Worm (Caenorhabditis elegans) whole organism, mixed stage, embryonic: Measurements from ENCODE around the gene cyp-23A1.

Experiments
- M03D4.4 ChIP-seq: sonication (generic microtip); optimal IDR thresholded peaks from 2 replicates; lab custom pipeline; 2017; ENCODE audit warnings: mild to moderate bottlenecking, missing genetic modification characterization, missing compliant biosample characterization
- bed-3 ChIP-seq: fragments of 200-800 bp; sonication (Bioruptor generic); optimal IDR thresholded peaks from 3 replicates; lab custom pipeline; 2018; ENCODE audit warnings: mild to moderate bottlenecking, missing genetic modification characterization, moderate library complexity, missing compliant biosample characterization
- blmp-1 ChIP-seq: fragments of 150-350 bp; optimal IDR thresholded peaks from 2 replicates; lab custom pipeline; 2014; ENCODE audit warnings: missing biosample characterization, missing genetic modification characterization
- lsy-2 ChIP-seq: fragments of 150-350 bp; optimal IDR thresholded peaks from 2 replicates; lab custom pipeline; 2014; ENCODE audit warnings: missing biosample characterization, missing genetic modification characterization
- mab-5 ChIP-seq: fragments of 150-350 bp; optimal IDR thresholded peaks from 2 replicates; lab custom pipeline; 2014; ENCODE audit warnings: missing biosample characterization, missing genetic modification characterization
- nhr-76 ChIP-seq: sonication (generic microtip); optimal IDR thresholded peaks from 2 replicates; lab custom pipeline; 2017; ENCODE audit warnings: missing biosample characterization, missing genetic modification characterization
- sem-2 ChIP-seq: fragments of 200-800 bp; sonication (Bioruptor generic); optimal IDR thresholded peaks from 2 replicates; lab custom pipeline; 2018; ENCODE audit warnings: mild to moderate bottlenecking, missing genetic modification characterization, missing compliant biosample characterization
- snpc-4 ChIP-seq: fragments of 150-350 bp; optimal IDR thresholded peaks from 2 replicates; lab custom pipeline; 2014; ENCODE audit warnings: missing biosample characterization, missing genetic modification characterization
- unc-62 ChIP-seq: fragments of 150-350 bp; optimal IDR thresholded peaks from 2 replicates; lab custom pipeline; 2014; ENCODE audit warnings: missing biosample characterization, missing genetic modification reagents, missing genetic modification characterization

DNA sequence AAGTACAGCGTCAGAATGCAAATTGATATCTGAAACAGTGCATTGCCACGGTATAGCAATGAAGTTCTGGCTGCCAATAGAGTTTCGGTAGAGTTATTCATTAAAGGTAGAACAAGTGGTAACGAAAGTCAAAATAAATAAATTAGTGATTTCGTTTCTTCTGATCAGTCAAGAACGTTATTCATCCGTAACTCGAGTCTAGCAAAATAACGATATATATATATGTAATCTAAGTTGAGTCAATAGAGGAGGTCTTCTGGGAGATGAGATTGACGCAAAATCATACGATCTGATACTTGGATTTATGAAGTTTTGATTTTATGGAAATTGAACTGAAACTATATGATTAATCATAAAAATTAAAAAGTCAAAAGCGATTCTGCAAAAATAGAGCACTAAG, 15.8 kb downstream of the cyp-23A1 start, which contains the start of gene sra-35:
- TF ChIP-seq unc-62 (GFP tag; lab: Kevin White, UChicago) (no peak), bed-3 (no peak), blmp-1 (tag; lab: Kevin White, UChicago) (no peak), lsy-2 (tag; lab: Kevin White, UChicago) (no peak), sem-2 (GFP tag; lab: Kevin White, UChicago) (no peak), M03D4.4 (no peak), nhr-76 (tag; lab: Kevin White, UChicago) (no peak), mab-5 (tag; lab: Kevin White, UChicago) (no peak), snpc-4 (tag; lab: Kevin White, UChicago) (no peak)
